Worm (Caenorhabditis elegans): Measurements from ENCODE around the gene F55A4.7.

- TF ChIP-seq pbrm-1 (GFP tag; IDR thresholded peaks at IDR 0.05) (no peak), zfh-2 (GFP tag; conservative IDR thresholded peaks at IDR 0.05) (no peak), nhr-90 (tag; optimal IDR thresholded peaks at IDR 0.05) (no peak), ceh-27 (GFP tag; optimal IDR thresholded peaks at IDR 0.05) (no peak), hlh-26 (GFP tag; conservative IDR thresholded peaks at IDR 0.05) (no peak), ama-1 (optimal IDR thresholded peaks at IDR 0.05) (no peak), ama-1 (GFP tag; optimal IDR thresholded peaks at IDR 0.05) (no peak), hlh-12 (tag; optimal IDR thresholded peaks at IDR 0.05) (no peak), hmg-20 (GFP tag; IDR thresholded peaks at IDR 0.05) (no peak), aptf-3 (GFP tag; IDR thresholded peaks at IDR 0.05) (no peak), hmg-1.2 (GFP tag; IDR thresholded peaks at IDR 0.05) (no peak), mel-28 (tag; optimal IDR thresholded peaks at IDR 0.05; ENCODE audit: borderline replicate concordance) (no peak), let-526 (GFP tag; IDR thresholded peaks at IDR 0.05) (no peak)
Measured at ce11 chrX:1052960-1053359, 14.7 kb upstream of the F55A4.7 start.

Data from whole organism, young adult.